Fruit fly (Drosophila melanogaster) whole organism, wandering third instar larva: ENCODE data around the gene CG7006.

Source experiments
- CG9705 ChIP-seq: fragments of 200-800 bp; sonication (Bioruptor generic); optimal IDR thresholded peaks from 2 replicates; lab custom pipeline; 2018; ENCODE audit warnings: missing biosample characterization, mild to moderate bottlenecking, missing genetic modification characterization
- Hr78 ChIP-seq: fragments of >200 bp; optimal IDR thresholded peaks from 2 replicates; lab custom pipeline; 2017; ENCODE audit warnings: missing biosample characterization, missing genetic modification characterization
- Hr83 ChIP-seq: fragments of 200-300 bp; sonication (Bioruptor generic); optimal IDR thresholded peaks from 2 replicates; lab custom pipeline; 2016; ENCODE audit warnings: missing biosample characterization, mild to moderate bottlenecking, missing genetic modification characterization, moderate library complexity; ENCODE audit not compliant: poor library complexity, severe bottlenecking
- foxo ChIP-seq, 2 experiments: fragments of 200-800 bp; sonication (Bioruptor generic); optimal IDR thresholded peaks; 2 replicates in 1 of 2; 3 replicates in 1 of 2; lab custom pipeline; 2016 to 2017; ENCODE audit warnings: missing biosample characterization in 2 of 2, missing genetic modification characterization in 2 of 2
- jim ChIP-seq: fragments of 175-275, 200-325 bp; sonication (Bioruptor generic); optimal IDR thresholded peaks from 2 replicates; lab custom pipeline; 2016; ENCODE audit warnings: missing biosample characterization, mild to moderate bottlenecking, missing genetic modification characterization
- psq ChIP-seq: fragments of 200-800 bp; sonication (Bioruptor generic); optimal IDR thresholded peaks from 3 replicates; lab custom pipeline; 2017; ENCODE audit warnings: missing biosample characterization, mild to moderate bottlenecking, missing genetic modification characterization, moderate library complexity
- rgr ChIP-seq: fragments of 200-800 bp; sonication (Bioruptor generic); optimal IDR thresholded peaks from 3 replicates; lab custom pipeline; 2016; ENCODE audit warnings: missing biosample characterization, mild to moderate bottlenecking, missing genetic modification characterization
- tai ChIP-seq: sonication (Bioruptor generic); optimal IDR thresholded peaks from 2 replicates; lab custom pipeline; 2016; ENCODE audit warnings: missing biosample characterization, missing genetic modification characterization
- usp ChIP-seq: fragments of >200 bp; optimal IDR thresholded peaks from 2 replicates; lab custom pipeline; 2017; ENCODE audit warnings: missing biosample characterization, missing genetic modification characterization

- TF ChIP-seq psq: no peak
- TF ChIP-seq foxo (GFP tag; optimal IDR thresholded peaks at IDR 0.05; lab: Kevin White, UChicago): no peak
- no peak for TF ChIP-seq Hr83 (GFP tag; lab: Kevin White, UChicago)
- no peak for TF ChIP-seq tai
- TF ChIP-seq rgr (GFP tag; lab: Kevin White, UChicago): no peak
- no peak for TF ChIP-seq jim (GFP tag; lab: Kevin White, UChicago)
- TF ChIP-seq usp (GFP tag; lab: Kevin White, UChicago): no peak
- TF ChIP-seq Hr78 (GFP tag; lab: Kevin White, UChicago): no peak
- no peak for TF ChIP-seq CG9705 (GFP tag; lab: Kevin White, UChicago)
Measured at dm6 chr3R:24857459-24857858, 7.0 kb downstream of the CG7006 start, which contains the start of gene CAH4.
